Fruit fly (Drosophila melanogaster) whole organism, embryonic: ENCODE measurements around the gene CG8112.

Experiments
- BEAF-32 ChIP-seq: fragments of 200-800 bp; sonication (Bioruptor generic); optimal IDR thresholded peaks from 3 replicates; lab custom pipeline; 2017; ENCODE audit warnings: missing biosample characterization, missing genetic modification characterization, mild to moderate bottlenecking, moderate library complexity, missing genetic modification reagents
- CG10267 ChIP-seq: fragments of 200-800 bp; sonication (Bioruptor generic); optimal IDR thresholded peaks from 2 replicates; lab custom pipeline; 2018; ENCODE audit warnings: missing biosample characterization, mild to moderate bottlenecking, missing genetic modification characterization, moderate library complexity
- CG12391 ChIP-seq: fragments of 200-800 bp; sonication (Bioruptor generic); optimal IDR thresholded peaks from 3 replicates; lab custom pipeline; 2018; ENCODE audit warnings: missing biosample characterization, mild to moderate bottlenecking, missing genetic modification characterization, moderate library complexity
- CG14860 ChIP-seq: fragments of 200-800 bp; sonication (Bioruptor generic); IDR thresholded peaks from 3 replicates; pipeline ENCODE4 v1.3.6; 2022; ENCODE audit warnings: missing biosample characterization, missing genetic modification characterization; ENCODE audit not compliant: partially characterized antibody
- CG15696 ChIP-seq: fragments of 200-800 bp; sonication (Bioruptor generic); optimal IDR thresholded peaks from 2 replicates; lab custom pipeline; 2019; ENCODE audit warnings: missing biosample characterization, mild to moderate bottlenecking, missing genetic modification characterization, moderate library complexity
- CG18011 ChIP-seq: fragments of 200-800 bp; sonication (Bioruptor generic); optimal IDR thresholded peaks from 2 replicates; lab custom pipeline; 2017; ENCODE audit warnings: missing biosample characterization, missing genetic modification characterization, mild to moderate bottlenecking, moderate library complexity, missing genotype
- CG18619 ChIP-seq: fragments of 200-800 bp; sonication (Bioruptor generic); optimal IDR thresholded peaks from 3 replicates; lab custom pipeline; 2017; ENCODE audit warnings: missing biosample characterization, mild to moderate bottlenecking, missing genetic modification characterization
- CG2678 ChIP-seq: fragments of 200-800 bp; sonication (Bioruptor generic); optimal IDR thresholded peaks from 3 replicates; lab custom pipeline; 2019; ENCODE audit warnings: missing biosample characterization, mild to moderate bottlenecking, missing genetic modification characterization, moderate library complexity
- CG4617 ChIP-seq: fragments of 200-800 bp; sonication (Bioruptor generic); optimal IDR thresholded peaks from 3 replicates; lab custom pipeline; 2016; ENCODE audit warnings: missing biosample characterization, missing genetic modification characterization, borderline replicate concordance
- CG6683 ChIP-seq: fragments of 200-800 bp; sonication (Bioruptor generic); optimal IDR thresholded peaks from 2 replicates; lab custom pipeline; 2017; ENCODE audit warnings: missing biosample characterization, mild to moderate bottlenecking, missing genetic modification characterization, missing genetic modification reagents
- CG6813 ChIP-seq: fragments of 200-800 bp; sonication (Bioruptor generic); optimal IDR thresholded peaks from 2 replicates; lab custom pipeline; 2017; ENCODE audit warnings: missing biosample characterization, missing genetic modification characterization, mild to moderate bottlenecking, moderate library complexity, missing genetic modification reagents
- CG6854 ChIP-seq: fragments of 200-800 bp; sonication (Bioruptor generic); optimal IDR thresholded peaks from 3 replicates; lab custom pipeline; 2017; ENCODE audit warnings: missing biosample characterization, mild to moderate bottlenecking, missing genetic modification characterization
- CG9797 ChIP-seq: fragments of 200-800 bp; sonication (Bioruptor generic); optimal IDR thresholded peaks from 3 replicates; lab custom pipeline; 2018; ENCODE audit warnings: missing biosample characterization, mild to moderate bottlenecking, missing genetic modification characterization
- CkIIα-i1 ChIP-seq: fragments of 200-800 bp; sonication (Bioruptor generic); IDR thresholded peaks from 2 replicates; pipeline ENCODE4 v1.3.6; 2022; ENCODE audit warnings: missing biosample characterization, missing genetic modification characterization
- Dp ChIP-seq: fragments of 200-800 bp; sonication (Bioruptor generic); optimal IDR thresholded peaks from 2 replicates; lab custom pipeline; 2018; ENCODE audit warnings: missing biosample characterization, mild to moderate bottlenecking, missing genetic modification characterization, moderate library complexity
- E2f2 ChIP-seq: fragments of 200-800 bp; sonication (Bioruptor generic); IDR thresholded peaks from 2 replicates; pipeline ENCODE4 v1.3.6; 2022; ENCODE audit warnings: missing biosample characterization, missing genetic modification characterization
- HmgZ ChIP-seq: fragments of 200-800 bp; sonication (Bioruptor generic); optimal IDR thresholded peaks from 2 replicates; lab custom pipeline; 2018; ENCODE audit warnings: missing biosample characterization, mild to moderate bottlenecking, missing genetic modification characterization
- Lim3 ChIP-seq: fragments of 200-800 bp; sonication (Bioruptor generic); IDR thresholded peaks from 2 replicates; pipeline ENCODE4 v1.3.6; 2022; ENCODE audit warnings: missing biosample characterization, missing genetic modification characterization
- MBD-R2 ChIP-seq: fragments of 200-800 bp; sonication (Bioruptor generic); IDR thresholded peaks from 2 replicates; pipeline ENCODE4 v1.3.6; 2022; ENCODE audit warnings: missing biosample characterization, missing genetic modification characterization
- MESR4 ChIP-seq: fragments of 200-800 bp; sonication (Bioruptor generic); optimal IDR thresholded peaks from 2 replicates; lab custom pipeline; 2018; ENCODE audit warnings: missing biosample characterization, mild to moderate bottlenecking, missing genetic modification characterization, moderate library complexity
- Med ChIP-seq: fragments of 200-800 bp; sonication (Bioruptor generic); peaks from one replicate; lab custom pipeline; 2016; ENCODE audit warnings: missing biosample characterization, missing genetic modification characterization, mild to moderate bottlenecking, inconsistent platforms, moderate library complexity
- Myb ChIP-seq: fragments of 200-800 bp; sonication (Bioruptor generic); optimal IDR thresholded peaks from 2 replicates; lab custom pipeline; 2016; ENCODE audit warnings: missing biosample characterization, missing genetic modification characterization
- Pdp1 ChIP-seq, 2 experiments: fragments of 200-800 bp; sonication (Bioruptor generic); optimal IDR thresholded peaks; 3 replicates each; lab custom pipeline; 2016; ENCODE audit warnings: missing biosample characterization in 2 of 2, missing genetic modification characterization in 2 of 2, mild to moderate bottlenecking in 1 of 2, moderate library complexity in 1 of 2
- Rfx ChIP-seq: fragments of 200-800 bp; sonication (Bioruptor generic); IDR thresholded peaks from 2 replicates; pipeline ENCODE4 v1.3.6; 2022; ENCODE audit warnings: missing biosample characterization, missing genetic modification characterization
- Scr ChIP-seq: fragments of 200-800 bp; sonication (Bioruptor generic); IDR thresholded peaks from 2 replicates; pipeline ENCODE4 v1.3.6; 2022; ENCODE audit warnings: missing biosample characterization, missing genetic modification characterization; ENCODE audit not compliant: partially characterized antibody
- Sin3A ChIP-seq: fragments of >200 bp; optimal IDR thresholded peaks from 2 replicates; lab custom pipeline; 2018
- TFAM ChIP-seq: fragments of 200-800 bp; sonication (Bioruptor generic); optimal IDR thresholded peaks from 2 replicates; lab custom pipeline; 2017; ENCODE audit warnings: missing biosample characterization, missing genetic modification characterization, inconsistent platforms
- Tbp ChIP-seq: fragments of >200 bp; optimal IDR thresholded peaks from 2 replicates; lab custom pipeline; 2018; ENCODE audit warnings: missing biosample characterization, missing genetic modification characterization
- abd-A ChIP-seq: fragments of 200-800 bp; sonication (Bioruptor generic); optimal IDR thresholded peaks from 3 replicates; lab custom pipeline; 2019; ENCODE audit warnings: missing biosample characterization, mild to moderate bottlenecking, missing genetic modification characterization, moderate library complexity
- ap ChIP-seq: fragments of 200-800 bp; sonication (Bioruptor generic); IDR thresholded peaks from 2 replicates; pipeline ENCODE4 v1.3.6; 2022; ENCODE audit warnings: missing biosample characterization, missing genetic modification characterization
- crp ChIP-seq, 2 experiments: fragments of 200-800 bp; sonication (Bioruptor generic); optimal IDR thresholded peaks; 2 replicates in 1 of 2; 3 replicates in 1 of 2; lab custom pipeline; 2017; ENCODE audit warnings: missing biosample characterization in 2 of 2, missing genetic modification characterization in 2 of 2, mild to moderate bottlenecking in 1 of 2, moderate library complexity in 1 of 2
- gfzf ChIP-seq: fragments of 200-800 bp; sonication (Bioruptor generic); optimal IDR thresholded peaks from 2 replicates; lab custom pipeline; 2016; ENCODE audit warnings: missing biosample characterization, mild to moderate bottlenecking, missing genetic modification characterization, moderate library complexity
- insv ChIP-seq, 2 experiments: fragments of 200-800 bp; sonication (Bioruptor generic); optimal IDR thresholded peaks; 3 replicates each; lab custom pipeline; 2016 to 2018; ENCODE audit warnings: missing biosample characterization in 2 of 2, missing genetic modification characterization in 2 of 2
- otp ChIP-seq: fragments of 200-800 bp; sonication (Bioruptor generic); IDR thresholded peaks from 3 replicates; pipeline ENCODE4, ENCODE4 v1.3.6; 2022; ENCODE audit warnings: missing biosample characterization, missing genetic modification characterization
- pan ChIP-seq, 4 experiments: fragments of >200 bp in 3 of 4; fragments of 200-800 bp in 1 of 4; sonication (Bioruptor generic) in 1 of 4; optimal IDR thresholded peaks in 3 of 4; IDR thresholded peaks in 1 of 4; 2 replicates each; pipeline versions ENCODE4 v1.3.6 to Lab custom; 2017 to 2022; ENCODE audit warnings: missing biosample characterization in 2 of 4, missing genetic modification characterization in 2 of 4, mixed read lengths in 1 of 4
- phol ChIP-seq: fragments of 200-800 bp; sonication (Bioruptor generic); optimal IDR thresholded peaks from 3 replicates; lab custom pipeline; 2018; ENCODE audit warnings: missing biosample characterization, mild to moderate bottlenecking, missing genetic modification characterization, moderate library complexity
- pzg ChIP-seq: fragments of 200-800 bp; sonication (Bioruptor generic); optimal IDR thresholded peaks from 3 replicates; lab custom pipeline; 2018; ENCODE audit warnings: missing biosample characterization, mild to moderate bottlenecking, missing genetic modification characterization, moderate library complexity
- rib ChIP-seq: fragments of 200-800 bp; sonication (Bioruptor generic); IDR thresholded peaks from 2 replicates; pipeline ENCODE4 v1.3.6; 2022; ENCODE audit warnings: missing biosample characterization, missing genetic modification characterization
- row ChIP-seq: fragments of 200-800 bp; sonication (Bioruptor generic); IDR thresholded peaks from 3 replicates; pipeline ENCODE4 v1.3.6; 2022; ENCODE audit warnings: missing biosample characterization, missing genetic modification characterization
- run ChIP-seq: fragments of 200-800 bp; sonication (Bioruptor generic); optimal IDR thresholded peaks from 3 replicates; lab custom pipeline; 2018; ENCODE audit warnings: missing biosample characterization, mild to moderate bottlenecking, missing genetic modification characterization
- seq ChIP-seq: fragments of 200-800 bp; sonication (Bioruptor generic); IDR thresholded peaks from 2 replicates; pipeline ENCODE4 v1.3.6; 2022; ENCODE audit warnings: missing biosample characterization, missing genetic modification characterization
- stwl ChIP-seq: fragments of 200-800 bp; sonication (Bioruptor generic); optimal IDR thresholded peaks from 3 replicates; lab custom pipeline; 2018; ENCODE audit warnings: missing biosample characterization, mild to moderate bottlenecking, missing genetic modification characterization, moderate library complexity
- tin ChIP-seq: fragments of 200-800 bp; sonication (Bioruptor generic); optimal IDR thresholded peaks from 3 replicates; lab custom pipeline; 2016; ENCODE audit warnings: missing biosample characterization, missing genetic modification characterization
- vnd ChIP-seq: fragments of 200-800 bp; sonication (Bioruptor generic); IDR thresholded peaks from 3 replicates; pipeline ENCODE4 v1.3.6; 2022; ENCODE audit warnings: missing biosample characterization, missing genetic modification characterization; ENCODE audit not compliant: partially characterized antibody
- vvl ChIP-seq: fragments of 200-800 bp; sonication (Bioruptor generic); IDR thresholded peaks from 2 replicates; pipeline ENCODE4 v1.3.6; 2022; ENCODE audit warnings: missing biosample characterization, missing genetic modification characterization

CG8112 gene

dm6 chr3R:8722962-8723548 lies 10.3 kb downstream of the CG8112 start, which contains the start of gene nom:
Gene nom, plus strand, starts transcription at chr3R:8723174.
- TF ChIP-seq CG4617 (GFP tag; lab: Kevin White, UChicago) (peak; percentile 40), vnd (GFP tag; lab: Robert Waterston, UW) (no peak), Lim3 (no peak), otp (GFP tag; lab: Robert Waterston, UW) (no peak), CG14860 (GFP tag; lab: Robert Waterston, UW) (0 out of 3 replicates have a peak, but pooled peaks have one; percentile 23), Dp (GFP tag; lab: Kevin White, UChicago) (peak; percentile 84), pzg (GFP tag; lab: Kevin White, UChicago) (peak; percentile 48), seq (GFP tag; lab: Robert Waterston, UW) (no peak), CG6683 (GFP tag; lab: Kevin White, UChicago) (no peak), MESR4 (GFP tag; lab: Kevin White, UChicago) (peak; percentile 41), Med (GFP tag; lab: Kevin White, UChicago) (peak; percentile 67), CG12391 (tag; lab: Kevin White, UChicago) (no peak), CG18619 (GFP tag; lab: Kevin White, UChicago) (no peak), BEAF-32 (peak; percentile 10), tin (no peak), Sin3A (lab: Kevin White, UChicago) (peak; percentile 23), stwl (tag; lab: Kevin White, UChicago) (peak; percentile 49), CkIIα-i1 (no peak), CG6854 (no peak), ap (GFP tag; lab: Robert Waterston, UW) (no peak), rib (no peak), run (no peak), HmgZ (tag; lab: Kevin White, UChicago) (peak; percentile 11), Myb (GFP tag; lab: Kevin White, UChicago) (peak; percentile 88), CG10267 (peak; percentile 89), vvl (GFP tag; lab: Robert Waterston, UW) (0 out of 2 replicates have a peak, but pooled peaks have one; percentile 29), TFAM (GFP tag; lab: Kevin White, UChicago) (no peak), pan (optimal IDR thresholded peaks at IDR 0.05; lab: Kevin White, UChicago) (no peak), pan (GFP tag; optimal IDR thresholded peaks at IDR 0.05 in 1 of 2, IDR thresholded peaks at IDR 0.05 in 1 of 2) (no peak), Scr (0 out of 2 replicates have a peak, but pooled peaks have one; percentile 7), CG15696 (tag; lab: Kevin White, UChicago) (no peak), Rfx (GFP tag; lab: Robert Waterston, UW) (peak; percentile 31; the same call in 1 of the 2 replicates), Pdp1 (GFP tag; optimal IDR thresholded peaks at IDR 0.05; lab: Kevin White, UChicago) (peak in 1 of 2 experiments; percentile 49), MBD-R2 (GFP tag; lab: Robert Waterston, UW) (peak; percentile 80), gfzf (GFP tag; lab: Kevin White, UChicago) (peak; percentile 17), crp (GFP tag; optimal IDR thresholded peaks at IDR 0.05; lab: Kevin White, UChicago) (peak in 1 of 2 experiments; percentile 22), abd-A (tag; lab: Kevin White, UChicago) (no peak), CG18011 (peak; percentile 29), CG2678 (tag; lab: Kevin White, UChicago) (no peak), insv (GFP tag; optimal IDR thresholded peaks at IDR 0.05; lab: Kevin White, UChicago) (peak in 1 of 2 experiments; percentile 7), E2f2 (GFP tag; lab: Robert Waterston, UW) (peak; percentile 89), row (GFP tag; lab: Robert Waterston, UW) (peak; percentile 6; the same call in 1 of the 3 replicates), CG9797 (GFP tag; lab: Kevin White, UChicago) (peak; percentile 55), CG6813 (no peak), Tbp (GFP tag; lab: Kevin White, UChicago) (no peak), phol (tag; lab: Kevin White, UChicago) (peak; percentile 35)
- TF ChIP-seq, all 482 proteins: peak for 25
